Worm (Caenorhabditis elegans) whole organism, L3 larva: Measurements from ENCODE around the gene tsp-18.

Source experiments
- ceh-16 ChIP-seq: sonication (generic microtip); optimal IDR thresholded peaks from 2 replicates; lab custom pipeline; 2017; ENCODE audit warnings: missing biosample characterization, missing genetic modification characterization
- ceh-82 ChIP-seq: fragments of 150-350 bp; optimal IDR thresholded peaks from 2 replicates; lab custom pipeline; 2014; ENCODE audit warnings: missing biosample characterization, missing genetic modification characterization
- ceh-9 ChIP-seq: sonication (generic microtip); optimal IDR thresholded peaks from 2 replicates; lab custom pipeline; 2018; ENCODE audit warnings: missing biosample characterization, missing genetic modification characterization
- egl-27 ChIP-seq: sonication (generic microtip); optimal IDR thresholded peaks from 4 replicates; lab custom pipeline; 2017; ENCODE audit warnings: missing biosample characterization, missing genetic modification reagents, missing genetic modification characterization
- egl-5 ChIP-seq: fragments of 150-350 bp; optimal IDR thresholded peaks from 2 replicates; lab custom pipeline; 2017; ENCODE audit warnings: missing biosample characterization, missing genetic modification reagents, missing genetic modification characterization, inconsistent platforms
- elt-1 ChIP-seq: fragments of 150-350 bp; optimal IDR thresholded peaks from 2 replicates; lab custom pipeline; 2014; ENCODE audit warnings: missing biosample characterization, missing genetic modification characterization
- elt-2 ChIP-seq: sonication (generic microtip); optimal IDR thresholded peaks from 2 replicates; lab custom pipeline; 2016; ENCODE audit warnings: missing genetic modification reagents, mild to moderate bottlenecking, missing genetic modification characterization, missing compliant biosample characterization
- fkh-10 ChIP-seq: sonication (generic microtip); optimal IDR thresholded peaks from 2 replicates; lab custom pipeline; 2017; ENCODE audit warnings: missing biosample characterization, missing genetic modification reagents, missing genetic modification characterization
- fos-1 ChIP-seq: fragments of 150-350 bp; optimal IDR thresholded peaks from 2 replicates; lab custom pipeline; 2014; ENCODE audit warnings: missing biosample characterization, missing genetic modification characterization
- hmg-11 ChIP-seq: sonication (generic microtip); optimal IDR thresholded peaks from 2 replicates; lab custom pipeline; 2016; ENCODE audit warnings: missing genetic modification characterization, missing compliant biosample characterization
- jun-1 ChIP-seq: fragments of 150-350 bp; optimal IDR thresholded peaks from 2 replicates; lab custom pipeline; 2014; ENCODE audit warnings: missing biosample characterization, missing genetic modification reagents, missing genetic modification characterization
- lin-15B ChIP-seq: fragments of 150-350 bp; optimal IDR thresholded peaks from 2 replicates; lab custom pipeline; 2014; ENCODE audit warnings: missing biosample characterization, missing genetic modification characterization
- lin-39 ChIP-seq: fragments of 150-350 bp; optimal IDR thresholded peaks from 2 replicates; lab custom pipeline; 2018; ENCODE audit warnings: missing biosample characterization, missing genetic modification reagents, missing genetic modification characterization
- lsy-12 ChIP-seq: sonication (generic microtip); optimal IDR thresholded peaks from 2 replicates; lab custom pipeline; 2016; ENCODE audit warnings: mild to moderate bottlenecking, missing genetic modification characterization, missing compliant biosample characterization
- mdl-1 ChIP-seq: fragments of 150-350 bp; optimal IDR thresholded peaks from 2 replicates; lab custom pipeline; 2014; ENCODE audit warnings: missing biosample characterization, missing genetic modification characterization
- mml-1 ChIP-seq: fragments of 150-350 bp; sonication (generic microtip); optimal IDR thresholded peaks from 3 replicates; lab custom pipeline; 2014; ENCODE audit warnings: missing biosample characterization, missing genetic modification characterization
- nfya-1 ChIP-seq: sonication (generic microtip); optimal IDR thresholded peaks from 2 replicates; lab custom pipeline; 2017; ENCODE audit warnings: missing genetic modification characterization, mild to moderate bottlenecking, missing compliant biosample characterization, antibody characterized with exemption, moderate library complexity; ENCODE audit not compliant: insufficient read depth
- nhr-237 ChIP-seq: fragments of 150-350 bp; optimal IDR thresholded peaks from 2 replicates; lab custom pipeline; 2014; ENCODE audit warnings: missing biosample characterization, missing genetic modification characterization
- nhr-25 ChIP-seq: sonication (generic microtip); optimal IDR thresholded peaks from 2 replicates; lab custom pipeline; 2017; ENCODE audit warnings: missing biosample characterization, missing genetic modification characterization
- nhr-43 ChIP-seq: sonication (generic microtip); optimal IDR thresholded peaks from 2 replicates; lab custom pipeline; 2016; ENCODE audit warnings: mild to moderate bottlenecking, missing genetic modification characterization, missing compliant biosample characterization; ENCODE audit not compliant: poor library complexity, severe bottlenecking
- pha-4 ChIP-seq: fragments of 150-350 bp; optimal IDR thresholded peaks from 2 replicates; lab custom pipeline; 2014; ENCODE audit warnings: missing biosample characterization, missing genetic modification reagents, missing genetic modification characterization
- pqm-1 ChIP-seq: fragments of 150-350 bp; optimal IDR thresholded peaks from 2 replicates; lab custom pipeline; 2017; ENCODE audit warnings: missing biosample characterization, missing genetic modification characterization, inconsistent platforms
- sea-2 ChIP-seq: fragments of 150-350 bp; sonication (generic microtip); optimal IDR thresholded peaks from 4 replicates; lab custom pipeline; 2014; ENCODE audit warnings: missing biosample characterization, missing genetic modification reagents, missing genetic modification characterization
- skn-1 ChIP-seq: fragments of 150-350 bp; optimal IDR thresholded peaks from 2 replicates; lab custom pipeline; 2014; ENCODE audit warnings: missing biosample characterization, missing genetic modification characterization
- snpc-4 ChIP-seq: fragments of 150-350 bp; optimal IDR thresholded peaks from 2 replicates; lab custom pipeline; 2014; ENCODE audit warnings: missing biosample characterization, missing genetic modification characterization
- tbx-2 ChIP-seq: sonication (generic microtip); optimal IDR thresholded peaks from 2 replicates; lab custom pipeline; 2016; ENCODE audit warnings: mild to moderate bottlenecking, missing genetic modification characterization, missing compliant biosample characterization

tsp-18 gene

DNA sequence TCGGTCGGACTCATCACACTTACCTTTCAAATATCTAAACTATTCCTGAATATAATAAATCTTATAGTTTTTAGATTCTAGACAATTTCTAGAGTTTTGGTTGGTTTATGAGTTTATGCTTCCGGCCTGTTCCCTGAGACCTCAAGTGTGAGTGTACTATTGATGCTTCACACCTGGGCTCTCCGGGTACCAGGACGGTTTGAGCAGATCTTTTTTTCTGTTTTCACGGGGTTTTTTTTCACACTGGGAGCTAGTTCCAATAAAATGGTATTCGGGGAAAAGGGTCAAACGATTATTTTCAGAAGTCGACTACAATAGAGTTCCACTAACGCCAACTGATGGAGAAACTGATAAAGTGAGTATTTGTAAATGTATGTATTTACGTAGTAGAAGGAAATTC is 2.2 kb upstream of the tsp-18 start:
- no peak for TF ChIP-seq skn-1 (tag; lab: Kevin White, UChicago)
- TF ChIP-seq egl-27, result no peak
- TF ChIP-seq ceh-82 (tag; lab: Kevin White, UChicago), result no peak
- TF ChIP-seq ceh-16 (tag; lab: Kevin White, UChicago), result no peak
- TF ChIP-seq tbx-2 (tag; lab: Kevin White, UChicago), result no peak

ce11 chrII:5906274-5906673 is 1.9 kb downstream of the tsp-18 start, which contains the start of gene F59G1.8:
F59G1.8 (plus strand) TSS chrII:5906566.
- TF ChIP-seq sea-2, result no peak
- no peak for TF ChIP-seq ceh-9 (tag; lab: Kevin White, UChicago)
- no peak for TF ChIP-seq egl-5 (tag; lab: Kevin White, UChicago)
- no peak for TF ChIP-seq nhr-237 (tag; lab: Kevin White, UChicago)
- TF ChIP-seq nhr-43, result no peak
- no peak for TF ChIP-seq pha-4
- no peak for TF ChIP-seq mdl-1 (tag; lab: Kevin White, UChicago)
- no peak for TF ChIP-seq nfya-1 (tag; lab: Kevin White, UChicago)
- TF ChIP-seq egl-27, result no peak
- no peak for TF ChIP-seq lsy-12
- no peak for TF ChIP-seq jun-1 (tag; lab: Kevin White, UChicago)
- no peak for TF ChIP-seq lin-39 (tag; lab: Kevin White, UChicago)
- TF ChIP-seq elt-1 (tag; lab: Kevin White, UChicago), result no peak

DNA sequence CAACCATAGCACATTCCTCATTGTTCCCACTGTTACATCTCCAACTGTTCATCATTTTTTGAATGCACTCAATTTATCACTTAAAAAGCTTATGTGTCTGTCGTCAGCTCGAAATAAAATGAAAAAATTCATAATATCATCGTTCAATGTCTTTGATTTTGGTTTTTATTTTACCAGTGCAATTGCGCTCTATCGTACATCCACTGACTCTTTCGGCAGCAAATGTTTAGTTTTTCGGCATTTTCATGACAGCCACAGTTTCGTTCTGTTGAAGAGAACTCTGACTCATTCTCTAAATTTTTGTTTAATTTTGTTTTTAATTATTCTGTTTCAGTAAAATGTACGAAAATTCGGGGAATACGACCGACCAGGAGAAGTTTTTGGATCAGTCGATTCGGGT is 3.1 kb downstream of the tsp-18 start, which contains the start of gene vps-35:
vps-35 (plus strand) TSS at position 335 of the 400 bp plus-strand sequence.
- TF ChIP-seq lin-15B (tag; lab: Kevin White, UChicago) (peak; percentile 46), skn-1 (tag; lab: Kevin White, UChicago) (peak; percentile 73), snpc-4 (peak; percentile 22), elt-2 (peak; percentile 12), elt-1 (tag; lab: Kevin White, UChicago) (no peak), fkh-10 (GFP tag; lab: Kevin White, UChicago) (no peak), ceh-16 (tag; lab: Kevin White, UChicago) (no peak), pha-4 (peak; percentile 78), pqm-1 (tag; lab: Kevin White, UChicago) (peak; percentile 40), nfya-1 (tag; lab: Kevin White, UChicago) (peak; percentile 42), nhr-25 (tag; lab: Kevin White, UChicago) (peak; percentile 29)

ce11 chrII:5911274-5911673 is 6.9 kb downstream of the tsp-18 start, which contains the start of gene cgt-3:
cgt-3 (plus strand) TSS chrII:5911324.
- peak; percentile 71 for TF ChIP-seq pha-4
- TF ChIP-seq hmg-11 (tag; lab: Kevin White, UChicago), result no peak
- peak; percentile 58 for TF ChIP-seq pqm-1 (tag; lab: Kevin White, UChicago)

ce11 chrII:5911939-5912523 is 7.7 kb downstream of the tsp-18 start:
- TF ChIP-seq elt-2 (peak; percentile 94), pha-4 (peak; percentile 94), pqm-1 (tag; lab: Kevin White, UChicago) (peak; percentile 96), jun-1 (tag; lab: Kevin White, UChicago) (peak; percentile 41), nhr-43 (no peak), skn-1 (tag; lab: Kevin White, UChicago) (peak; percentile 47)

DNA sequence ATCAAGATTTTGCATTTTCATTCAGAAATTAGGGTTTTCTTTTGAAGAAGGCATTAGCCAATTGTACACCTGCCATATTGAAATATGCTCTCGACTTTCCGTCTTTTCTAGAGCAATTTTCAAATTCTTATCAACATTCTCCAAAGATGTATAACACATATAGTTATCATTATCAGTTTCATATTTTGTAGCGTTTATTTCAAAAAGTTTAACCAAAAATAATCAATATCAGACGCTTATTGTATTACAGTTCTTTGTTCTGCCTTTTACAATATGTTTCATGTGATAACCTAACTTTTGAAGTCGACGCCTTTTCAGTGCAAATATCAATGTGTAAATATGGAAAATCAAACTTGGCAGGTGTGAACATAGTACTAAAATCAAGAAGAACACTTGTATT is 9.5 kb downstream of the tsp-18 start:
- TF ChIP-seq pha-4 (peak; percentile 42), fkh-10 (GFP tag; lab: Kevin White, UChicago) (no peak), pqm-1 (tag; lab: Kevin White, UChicago) (peak; percentile 80), elt-2 (peak; percentile 77)

- TF ChIP-seq fos-1 (tag; lab: Kevin White, UChicago) (no peak), elt-2 (peak; percentile 26), mml-1 (no peak)
These were observed 12.7 kb downstream of the tsp-18 start, which contains the start of gene frh-1 for ce11 chrII:5917010-5917472. frh-1 (plus strand) TSS chrII:5917422.
